Worm (Caenorhabditis elegans): ENCODE measurements around the gene tmem-135.
A peak's percentile ranks its signal among the peaks of the same experiment; 100 is the strongest.

The tmem-135 gene

ce11 chrX:4699411-4700050 lies 26.0 kb downstream of the tmem-135 start, which contains the start of gene hyl-2:
Gene hyl-2 (minus strand): TSS chrX:4699461.
- no peak for TF ChIP-seq F13H6.1 (tag; optimal IDR thresholded peaks at IDR 0.05)
- TF ChIP-seq Y55F3AM.14 (GFP tag; optimal IDR thresholded peaks at IDR 0.05), result no peak
- peak; percentile 35 for TF ChIP-seq nhr-21 (tag; optimal IDR thresholded peaks at IDR 0.05)
- peak; percentile 41 for TF ChIP-seq lin-11 (tag; optimal IDR thresholded peaks at IDR 0.05)
- TF ChIP-seq sma-3 (GFP tag; optimal IDR thresholded peaks at IDR 0.05), result peak; percentile 18
- peak; percentile 71 for TF ChIP-seq ceh-16 (tag; optimal IDR thresholded peaks at IDR 0.05)
- peak in 1 of 2 experiments; percentile 61 for TF ChIP-seq lsy-2 (tag; optimal IDR thresholded peaks at IDR 0.05)
- TF ChIP-seq lin-13 (GFP tag; optimal IDR thresholded peaks at IDR 0.05), result peak; percentile 39
- no peak for TF ChIP-seq crh-2 (tag; optimal IDR thresholded peaks at IDR 0.05)
- peak; percentile 34 for TF ChIP-seq nhr-25 (tag; optimal IDR thresholded peaks at IDR 0.05)
- TF ChIP-seq peb-1 (tag; optimal IDR thresholded peaks at IDR 0.05), result no peak
- peak; percentile 42 for TF ChIP-seq sma-9 (GFP tag; optimal IDR thresholded peaks at IDR 0.05)
- TF ChIP-seq sma-9 (tag; optimal IDR thresholded peaks at IDR 0.05), result no peak
- TF ChIP-seq nhr-129 (tag; optimal IDR thresholded peaks at IDR 0.05), result peak; percentile 57
- TF ChIP-seq alr-1 (tag; optimal IDR thresholded peaks at IDR 0.05), result no peak
- peak; percentile 46 for TF ChIP-seq unc-55 (GFP tag; optimal IDR thresholded peaks at IDR 0.05)
- peak; percentile 42 for TF ChIP-seq C34F6.9 (tag; optimal IDR thresholded peaks at IDR 0.05)
- TF ChIP-seq sem-4 (tag; optimal IDR thresholded peaks at IDR 0.05), result no peak
- no peak for TF ChIP-seq elt-1 (tag; optimal IDR thresholded peaks at IDR 0.05)
- peak; percentile 52 for TF ChIP-seq snpc-4 (tag; optimal IDR thresholded peaks at IDR 0.05)

ce11 chrX:4700083-4700482 lies 26.6 kb downstream of the tmem-135 start:
- TF ChIP-seq crh-2 (tag; optimal IDR thresholded peaks at IDR 0.05) (peak; percentile 23), peb-1 (tag; optimal IDR thresholded peaks at IDR 0.05) (no peak), dmd-4 (tag; optimal IDR thresholded peaks at IDR 0.05) (no peak), unc-55 (GFP tag; optimal IDR thresholded peaks at IDR 0.05) (no peak), gmeb-1 (tag; optimal IDR thresholded peaks at IDR 0.05) (peak; percentile 5), snpc-4 (tag; optimal IDR thresholded peaks at IDR 0.05) (no peak), ztf-4 (tag; optimal IDR thresholded peaks at IDR 0.05) (no peak), mab-5 (tag; optimal IDR thresholded peaks at IDR 0.05) (no peak), sma-9 (GFP tag; optimal IDR thresholded peaks at IDR 0.05) (peak; percentile 47), sma-9 (tag; optimal IDR thresholded peaks at IDR 0.05) (no peak), unc-39 (tag; optimal IDR thresholded peaks at IDR 0.05) (no peak), nhr-77 (tag; optimal IDR thresholded peaks at IDR 0.05) (no peak), nhr-129 (tag; optimal IDR thresholded peaks at IDR 0.05) (no peak), ztf-1 (GFP tag; conservative IDR thresholded peaks at IDR 0.05) (no peak), mbf-1 (tag; optimal IDR thresholded peaks at IDR 0.05) (no peak), fos-1 (tag; optimal IDR thresholded peaks at IDR 0.05) (peak; percentile 69), elt-1 (tag; optimal IDR thresholded peaks at IDR 0.05) (no peak), skn-1 (tag; optimal IDR thresholded peaks at IDR 0.05) (no peak), lin-39 (tag; optimal IDR thresholded peaks at IDR 0.05) (no peak)

- TF ChIP-seq nhr-6 (tag; optimal IDR thresholded peaks at IDR 0.05) (no peak), nhr-25 (tag; optimal IDR thresholded peaks at IDR 0.05) (no peak), sma-3 (GFP tag; optimal IDR thresholded peaks at IDR 0.05) (no peak), elt-3 (tag; optimal IDR thresholded peaks at IDR 0.05) (no peak), ztf-4 (tag; optimal IDR thresholded peaks at IDR 0.05) (no peak), mdl-1 (tag; optimal IDR thresholded peaks at IDR 0.05) (no peak), lin-39 (tag; optimal IDR thresholded peaks at IDR 0.05) (no peak), snpc-4 (tag; optimal IDR thresholded peaks at IDR 0.05) (no peak), nhr-21 (tag; optimal IDR thresholded peaks at IDR 0.05) (no peak), unc-62 (GFP tag; optimal IDR thresholded peaks at IDR 0.05) (no peak), ZK546.5 (tag; optimal IDR thresholded peaks at IDR 0.05) (no peak), ztf-11 (tag; optimal IDR thresholded peaks at IDR 0.05) (no peak), C34F6.9 (tag; optimal IDR thresholded peaks at IDR 0.05) (no peak), mab-5 (tag; optimal IDR thresholded peaks at IDR 0.05) (no peak), sem-4 (tag; optimal IDR thresholded peaks at IDR 0.05) (no peak)
Measured at ce11 chrX:4704877-4705276, 31.4 kb downstream of the tmem-135 start, which contains the start of gene aqp-8. Gene aqp-8 (minus strand): TSS chrX:4704977.

- TF ChIP-seq unc-39 (tag; optimal IDR thresholded peaks at IDR 0.05) (no peak), R02D3.7 (tag; optimal IDR thresholded peaks at IDR 0.05) (no peak), blmp-1 (tag; optimal IDR thresholded peaks at IDR 0.05; ENCODE audit: insufficient read depth) (peak; percentile 64), lin-13 (GFP tag; optimal IDR thresholded peaks at IDR 0.05) (no peak), zag-1 (tag; optimal IDR thresholded peaks at IDR 0.05) (no peak), nhr-11 (tag; optimal IDR thresholded peaks at IDR 0.05) (no peak), nhr-237 (tag; optimal IDR thresholded peaks at IDR 0.05) (no peak), nhr-25 (tag; optimal IDR thresholded peaks at IDR 0.05) (peak; percentile 40), lsy-2 (tag; optimal IDR thresholded peaks at IDR 0.05) (no peak), ztf-1 (GFP tag; conservative IDR thresholded peaks at IDR 0.05) (no peak), gmeb-1 (tag; optimal IDR thresholded peaks at IDR 0.05) (no peak), unc-62 (GFP tag; optimal IDR thresholded peaks at IDR 0.05) (no peak), Y55F3AM.14 (GFP tag; optimal IDR thresholded peaks at IDR 0.05) (no peak), aly-2 (tag; optimal IDR thresholded peaks at IDR 0.05) (no peak), nhr-129 (tag; optimal IDR thresholded peaks at IDR 0.05) (no peak), lin-39 (tag; optimal IDR thresholded peaks at IDR 0.05) (no peak), nhr-6 (tag; optimal IDR thresholded peaks at IDR 0.05) (no peak)
Measured at ce11 chrX:4705666-4706065, 32.2 kb downstream of the tmem-135 start.

Data from whole organism, L2 larva.